Worm (Caenorhabditis elegans) whole organism, late embryonic: Measurements from ENCODE around the gene fbxl-3.

Source experiments
- ama-1 ChIP-seq: fragments of 150-350 bp; optimal IDR thresholded peaks from 2 replicates; lab custom pipeline; 2014
- pha-4 ChIP-seq: fragments of 150-350 bp; optimal IDR thresholded peaks from 2 replicates; lab custom pipeline; 2018; ENCODE audit warnings: missing biosample characterization, missing genetic modification reagents, missing genetic modification characterization

- no peak for TF ChIP-seq pha-4 (tag; lab: Kevin White, UChicago)
- no peak for TF ChIP-seq ama-1 (lab: Kevin White, UChicago)
Measured at ce11 chrII:5407548-5407947, 8.8 kb upstream of the fbxl-3 start, which contains the start of gene clec-141.
